Worm (Caenorhabditis elegans) whole organism, late embryonic: ENCODE results near the gene F58G11.4.

ENCODE experiments used
- fkh-10 ChIP-seq: fragments of 150-350 bp; optimal IDR thresholded peaks from 2 replicates; lab custom pipeline; 2014; ENCODE audit warnings: missing biosample characterization, missing genetic modification reagents, missing genetic modification characterization
- sox-4 ChIP-seq: sonication (generic microtip); optimal IDR thresholded peaks from 2 replicates; lab custom pipeline; 2017; ENCODE audit warnings: mild to moderate bottlenecking, missing genetic modification characterization, inconsistent platforms, missing compliant biosample characterization
- tbx-2 ChIP-seq: sonication (generic microtip); optimal IDR thresholded peaks from 2 replicates; lab custom pipeline; 2016; ENCODE audit warnings: missing genetic modification characterization, missing compliant biosample characterization
- ttx-3 ChIP-seq: sonication (generic microtip); optimal IDR thresholded peaks from 2 replicates; lab custom pipeline; 2016; ENCODE audit warnings: missing genetic modification reagents, missing genetic modification characterization, missing compliant biosample characterization

DNA sequence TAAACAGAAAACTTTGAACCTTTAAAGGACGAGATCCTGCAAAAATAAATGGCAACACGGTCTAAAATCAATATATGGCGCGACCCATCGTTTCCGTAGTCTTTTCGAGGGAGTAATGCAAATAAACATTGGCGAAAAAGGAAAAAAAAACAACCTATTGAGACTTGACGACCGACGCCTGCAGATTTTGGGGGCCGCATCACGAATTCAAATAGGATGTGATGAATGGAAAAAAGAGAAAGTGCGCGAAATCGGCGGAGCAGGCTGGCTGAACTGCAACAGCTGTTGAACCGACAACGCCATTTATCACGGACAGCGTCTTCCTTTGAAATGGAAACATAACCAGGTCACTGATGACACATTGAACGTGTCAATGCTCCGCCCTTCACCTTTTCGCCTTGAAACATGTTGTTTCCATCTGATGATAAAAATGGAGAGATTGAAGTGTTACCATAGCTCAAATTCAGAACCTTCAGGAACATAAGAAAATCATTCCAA, 14.5 kb upstream of the F58G11.4 start:
- TF ChIP-seq sox-4 (tag; lab: Kevin White, UChicago) (no peak), ttx-3 (tag; lab: Kevin White, UChicago) (no peak), fkh-10 (no peak), tbx-2 (tag; lab: Kevin White, UChicago) (no peak)
